Fruit fly (Drosophila melanogaster) whole organism: ENCODE results near the gene CG6610.

Experiments used
- CG8478 ChIP-seq: fragments of >200 bp; optimal IDR thresholded peaks from 2 replicates; lab custom pipeline; 2018; ENCODE audit warnings: inconsistent platforms
- usp ChIP-seq: fragments of >200 bp; optimal IDR thresholded peaks from 2 replicates; lab custom pipeline; 2017; ENCODE audit warnings: missing biosample characterization, missing genetic modification characterization, mixed read lengths

dm6 chr3L:6068178-6068577, 7.2 kb upstream of the CG6610 start:
- no peak for TF ChIP-seq usp (GFP tag; lab: Kevin White, UChicago)
- TF ChIP-seq CG8478 (lab: Kevin White, UChicago): no peak
